Fruit fly (Drosophila melanogaster) whole organism, embryonic: ENCODE measurements around the gene Unc50.

Experiments used
- CG11093 ChIP-seq: fragments of 200-800 bp; sonication (Bioruptor generic); IDR thresholded peaks from 3 replicates; pipeline ENCODE4 v1.3.6; 2022; ENCODE audit warnings: missing biosample characterization, missing genetic modification characterization
- CG17385 ChIP-seq: fragments of 200-800 bp; sonication (Bioruptor generic); optimal IDR thresholded peaks from 3 replicates; lab custom pipeline; 2018; ENCODE audit warnings: missing biosample characterization, mild to moderate bottlenecking, missing genetic modification characterization
- CG2120 ChIP-seq: fragments of 200-800 bp; sonication (Bioruptor generic); optimal IDR thresholded peaks from 3 replicates; lab custom pipeline; 2016; ENCODE audit warnings: missing biosample characterization, missing genetic modification characterization
- CG3847 ChIP-seq: fragments of 200-800 bp; sonication (Bioruptor generic); IDR thresholded peaks from 2 replicates; pipeline ENCODE4 v1.3.6; 2022; ENCODE audit warnings: missing biosample characterization, missing genetic modification characterization
- CG43689 ChIP-seq: fragments of 200-800 bp; sonication (Bioruptor generic); IDR thresholded peaks from 2 replicates; pipeline ENCODE4 v1.3.6; 2022; ENCODE audit warnings: missing biosample characterization, missing genetic modification characterization
- CG4707 ChIP-seq: fragments of 200-800 bp; sonication (Bioruptor generic); optimal IDR thresholded peaks from 2 replicates; lab custom pipeline; 2018; ENCODE audit warnings: missing biosample characterization, mild to moderate bottlenecking, missing genetic modification characterization, moderate library complexity
- CG4730 ChIP-seq: fragments of 200-800 bp; sonication (Bioruptor generic); IDR thresholded peaks from 2 replicates; pipeline ENCODE4 v1.3.6; 2022; ENCODE audit warnings: missing biosample characterization, missing genetic modification characterization
- CG4854 ChIP-seq: fragments of 200-800 bp; sonication (Bioruptor generic); optimal IDR thresholded peaks from 2 replicates; lab custom pipeline; 2016; ENCODE audit warnings: missing biosample characterization, missing genetic modification characterization, inconsistent platforms
- CG7357 ChIP-seq: fragments of 200-800 bp; sonication (Bioruptor generic); IDR thresholded peaks from 3 replicates; pipeline ENCODE4 v1.3.6; 2022; ENCODE audit warnings: missing biosample characterization, missing genetic modification characterization
- fu2 ChIP-seq: fragments of 200-800 bp; sonication (Bioruptor generic); optimal IDR thresholded peaks from 2 replicates; lab custom pipeline; 2016; ENCODE audit warnings: missing biosample characterization, missing genetic modification characterization
- kay ChIP-seq: fragments of 200-800 bp; sonication (Bioruptor generic); optimal IDR thresholded peaks from 2 replicates; lab custom pipeline; 2016; ENCODE audit warnings: missing biosample characterization, missing genetic modification characterization
- stc ChIP-seq: fragments of 200-800 bp; sonication (Bioruptor generic); IDR thresholded peaks from 2 replicates; pipeline ENCODE4 v1.3.6; 2022; ENCODE audit warnings: missing biosample characterization, missing genetic modification characterization
- tna ChIP-seq: fragments of 200-800 bp; sonication (Bioruptor generic); IDR thresholded peaks from 2 replicates; pipeline ENCODE4 v1.3.6; 2022; ENCODE audit warnings: missing biosample characterization, missing genetic modification characterization; ENCODE audit not compliant: partially characterized antibody

DNA sequence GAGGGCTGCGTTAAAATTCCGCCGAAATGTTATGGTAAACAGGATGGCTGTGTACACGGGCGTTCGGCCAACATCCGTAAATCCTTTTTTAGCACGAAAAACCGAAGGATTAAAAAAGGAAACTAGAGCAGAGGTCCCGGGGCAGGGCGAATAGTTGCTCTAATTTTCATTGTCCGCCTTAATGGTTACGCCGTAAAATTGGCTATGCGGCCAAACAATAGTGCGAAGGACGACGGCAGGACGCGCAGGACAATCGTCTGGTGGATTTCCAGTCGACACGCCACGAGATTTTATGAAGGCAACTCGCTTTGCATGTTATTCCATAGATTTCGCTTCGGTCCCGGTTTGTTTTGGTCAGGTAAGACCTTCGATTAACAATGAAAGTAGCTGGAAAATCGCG, 24.2 kb upstream of the Unc50 start:
- TF ChIP-seq tna (GFP tag; lab: Robert Waterston, UW) = no peak
- TF ChIP-seq CG4707 (GFP tag; lab: Kevin White, UChicago) = no peak
- no peak for TF ChIP-seq CG17385 (GFP tag; lab: Kevin White, UChicago)
- no peak for TF ChIP-seq CG2120 (GFP tag; lab: Kevin White, UChicago)
- TF ChIP-seq CG4730 (GFP tag; lab: Robert Waterston, UW) = no peak
- TF ChIP-seq CG7357 (GFP tag; lab: Robert Waterston, UW) = no peak
- no peak for TF ChIP-seq stc (GFP tag; lab: Robert Waterston, UW)
- no peak for TF ChIP-seq CG43689 (GFP tag; lab: Robert Waterston, UW)
- no peak for TF ChIP-seq CG3847
- TF ChIP-seq kay (GFP tag; lab: Kevin White, UChicago) = no peak
- no peak for TF ChIP-seq CG11093 (GFP tag; lab: Robert Waterston, UW)
- no peak for TF ChIP-seq fu2 (GFP tag; lab: Kevin White, UChicago)
- TF ChIP-seq CG4854 = no peak
